Fruit fly (Drosophila melanogaster): ENCODE measurements around the gene CG31213.

DNA sequence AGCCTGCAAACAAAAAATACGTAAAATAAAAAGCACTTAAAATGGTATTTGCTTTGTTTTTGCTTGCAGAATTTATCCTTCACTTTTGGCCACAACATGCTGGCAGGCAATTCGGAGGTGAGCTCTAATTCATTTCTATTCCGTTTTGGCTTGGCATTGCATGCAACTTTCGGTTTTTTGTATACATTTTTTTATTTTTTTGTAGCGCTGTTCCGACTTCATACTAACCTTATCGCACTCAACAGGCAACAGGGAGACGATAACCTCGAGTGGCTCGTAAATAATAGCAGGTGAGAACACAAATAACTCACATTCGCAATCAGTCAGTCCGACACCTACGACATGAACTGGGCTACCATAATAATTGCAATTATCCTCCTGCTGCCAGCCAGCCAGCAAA is 24.6 kb upstream of the CG31213 start, which contains the start of gene CG4783:
- TF ChIP-seq CG1620 (GFP tag; optimal IDR thresholded peaks at IDR 0.05) (no peak), bab1 (GFP tag; optimal IDR thresholded peaks at IDR 0.05) (no peak), cnc (optimal IDR thresholded peaks at IDR 0.05) (no peak), CG12768 (GFP tag; optimal IDR thresholded peaks at IDR 0.05) (no peak), Clk (GFP tag; optimal IDR thresholded peaks at IDR 0.05) (no peak), CG33017 (tag; optimal IDR thresholded peaks at IDR 0.05) (no peak), CG11617 (GFP tag; optimal IDR thresholded peaks at IDR 0.05) (no peak)

All from whole organism, adult.